Worm (Caenorhabditis elegans): Measurements from ENCODE around the gene ttr-16.

Gene ttr-16

DNA sequence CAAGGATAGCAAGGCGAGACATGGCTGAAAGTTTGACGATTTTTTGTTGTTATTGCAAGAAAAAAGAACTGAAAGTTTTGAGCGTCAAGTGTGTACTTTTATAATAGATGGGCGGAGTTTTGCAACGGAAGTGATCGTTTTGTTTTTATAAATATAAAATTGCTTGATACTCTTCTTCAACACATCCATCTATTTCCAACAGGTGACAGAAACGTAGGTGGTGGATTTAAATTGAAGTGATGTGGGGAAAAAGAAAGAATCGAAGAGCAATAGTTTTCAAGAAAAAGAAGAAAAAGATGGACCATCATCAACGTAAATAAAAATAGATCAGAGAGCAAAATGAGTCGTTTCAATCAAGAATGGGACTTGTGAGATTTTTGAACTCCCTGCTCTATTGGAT is 3.1 kb upstream of the ttr-16 start, which contains the start of gene ttr-17:
Gene ttr-17 (minus strand): TSS at position 24 of the 400 bp plus-strand sequence.
- TF ChIP-seq ZK546.5 (tag; optimal IDR thresholded peaks at IDR 0.05) (no peak), nfya-1 (tag; optimal IDR thresholded peaks at IDR 0.05; ENCODE audit: insufficient read depth) (peak; percentile 4)

DNA sequence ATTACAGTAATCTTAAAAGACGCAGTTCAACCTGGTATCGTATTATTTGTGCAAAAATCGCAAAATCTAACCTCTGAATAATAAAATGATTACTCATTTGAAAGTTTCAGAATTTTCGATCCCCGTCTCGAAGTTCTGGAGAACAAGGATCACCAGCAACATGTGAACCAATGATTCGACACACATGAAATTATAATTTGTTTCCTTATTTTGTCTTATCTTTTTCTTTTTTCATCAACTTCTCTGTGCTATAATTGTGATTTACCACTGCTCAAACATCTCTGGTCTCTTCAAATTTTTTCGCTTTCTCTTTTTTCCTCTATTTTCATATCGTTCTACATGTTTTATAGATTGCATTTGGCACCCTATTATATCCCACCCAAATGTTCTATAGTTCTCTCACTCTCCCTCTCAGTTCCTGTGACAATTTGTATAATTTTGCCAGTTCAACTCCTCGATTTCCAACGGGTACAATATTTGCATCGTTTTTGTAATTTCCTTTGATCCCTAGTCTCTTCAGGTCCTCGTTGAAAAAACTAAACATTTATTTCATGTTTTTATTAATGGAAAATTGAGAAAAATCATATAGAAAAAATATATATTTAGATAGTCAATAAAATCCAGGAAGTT is 838 bp downstream of the ttr-16 start:
- TF ChIP-seq jun-1 (tag; optimal IDR thresholded peaks at IDR 0.05), result no peak
- TF ChIP-seq R02D3.7 (tag; optimal IDR thresholded peaks at IDR 0.05), result no peak
- no peak for TF ChIP-seq nhr-76 (tag; optimal IDR thresholded peaks at IDR 0.05)
- no peak for TF ChIP-seq zag-1 (tag; optimal IDR thresholded peaks at IDR 0.05)
- peak; percentile 32 for TF ChIP-seq nfya-1 (tag; optimal IDR thresholded peaks at IDR 0.05; ENCODE audit: insufficient read depth)
- TF ChIP-seq lsy-12 (tag; optimal IDR thresholded peaks at IDR 0.05), result no peak
- no peak for TF ChIP-seq pqm-1 (tag; optimal IDR thresholded peaks at IDR 0.05)
- no peak for TF ChIP-seq ceh-9 (tag; optimal IDR thresholded peaks at IDR 0.05)
- TF ChIP-seq nhr-11 (tag; optimal IDR thresholded peaks at IDR 0.05), result no peak
- no peak for TF ChIP-seq eor-1 (tag; optimal IDR thresholded peaks at IDR 0.05)
- TF ChIP-seq fkh-2 (tag; optimal IDR thresholded peaks at IDR 0.05), result no peak
- no peak for TF ChIP-seq skn-1 (tag; optimal IDR thresholded peaks at IDR 0.05)
- TF ChIP-seq sea-2 (GFP tag; optimal IDR thresholded peaks at IDR 0.05), result no peak
- no peak for TF ChIP-seq nhr-67 (tag; optimal IDR thresholded peaks at IDR 0.05)
- TF ChIP-seq unc-39 (tag; optimal IDR thresholded peaks at IDR 0.05), result no peak
- TF ChIP-seq lin-39 (tag; optimal IDR thresholded peaks at IDR 0.05), result no peak
- no peak for TF ChIP-seq nhr-28 (tag; optimal IDR thresholded peaks at IDR 0.05)
- peak; percentile 41 for TF ChIP-seq ceh-28 (tag; optimal IDR thresholded peaks at IDR 0.05)
- no peak for TF ChIP-seq snpc-4 (tag; optimal IDR thresholded peaks at IDR 0.05)
- no peak for TF ChIP-seq ama-1 (optimal IDR thresholded peaks at IDR 0.05)
- no peak for TF ChIP-seq elt-1 (tag; optimal IDR thresholded peaks at IDR 0.05)
- peak; percentile 4 for TF ChIP-seq ceh-82 (tag; optimal IDR thresholded peaks at IDR 0.05)
- no peak for TF ChIP-seq fos-1 (tag; optimal IDR thresholded peaks at IDR 0.05)
- TF ChIP-seq fkh-10 (GFP tag; optimal IDR thresholded peaks at IDR 0.05), result no peak
- no peak for TF ChIP-seq ZK546.5 (tag; optimal IDR thresholded peaks at IDR 0.05)
- TF ChIP-seq daf-12 (tag; optimal IDR thresholded peaks at IDR 0.05), result peak; percentile 28
- TF ChIP-seq nhr-23 (tag; optimal IDR thresholded peaks at IDR 0.05), result no peak
- no peak for TF ChIP-seq hmg-11 (tag; optimal IDR thresholded peaks at IDR 0.05)
- TF ChIP-seq nhr-77 (tag; optimal IDR thresholded peaks at IDR 0.05), result no peak
- no peak for TF ChIP-seq unc-62 (GFP tag; optimal IDR thresholded peaks at IDR 0.05)

DNA sequence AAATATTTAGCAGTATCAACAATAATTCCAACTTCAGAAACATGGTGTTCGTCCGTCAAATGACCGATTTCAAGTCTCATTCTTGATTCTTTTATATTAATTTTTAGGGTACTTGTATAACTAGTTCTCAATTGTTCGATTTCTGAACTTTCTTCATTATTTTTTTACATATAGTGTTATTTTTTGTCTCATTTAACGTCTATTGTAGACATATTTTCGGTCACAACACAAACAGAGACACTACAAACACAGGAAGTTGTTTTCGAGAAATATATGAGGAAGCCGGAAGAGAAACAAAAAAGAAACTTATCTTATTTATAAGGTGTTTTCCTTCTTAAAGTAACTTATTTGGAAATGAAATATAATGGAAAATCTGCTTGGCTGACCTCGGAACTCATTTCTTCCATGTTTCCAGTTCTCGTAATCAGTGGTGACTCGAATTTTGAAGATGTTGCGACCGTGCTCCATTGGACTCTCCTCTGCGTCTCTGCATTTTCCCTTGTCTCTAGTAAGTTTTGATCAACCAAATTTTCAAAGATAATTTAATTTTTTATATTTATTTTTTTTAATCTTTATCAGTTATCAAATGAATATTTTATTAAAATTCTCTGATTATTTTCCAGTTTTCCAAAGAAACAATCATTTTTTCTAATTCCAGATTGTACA is 10.2 kb downstream of the ttr-16 start, which contains the start of the genes F36H1.12 and lin-3:
Gene F36H1.12 (minus strand): TSS at position 51 of the 666 bp plus-strand sequence.
Gene lin-3 (plus strand): TSS at position 657 of the 666 bp plus-strand sequence.
- no peak for TF ChIP-seq aly-2 (tag; optimal IDR thresholded peaks at IDR 0.05)

DNA sequence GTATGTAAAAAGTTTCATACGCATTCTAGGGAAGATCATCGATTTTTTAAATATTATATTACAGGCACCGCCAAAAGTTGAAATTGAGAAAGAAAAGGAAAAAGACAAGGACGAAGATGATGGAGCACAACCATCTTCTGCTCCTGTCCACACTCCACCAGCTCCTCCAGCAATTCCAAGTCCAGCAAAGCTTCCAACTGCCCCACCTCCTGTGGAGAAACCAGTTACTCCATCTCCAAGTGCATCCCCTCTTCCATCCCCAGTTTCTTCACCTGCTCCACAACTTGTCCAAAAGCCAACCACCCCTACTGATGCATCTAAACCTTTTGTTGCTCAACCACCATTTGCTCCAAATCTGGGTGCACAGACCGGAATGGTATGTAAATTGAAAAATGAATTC is 12.0 kb downstream of the ttr-16 start:
- TF ChIP-seq elt-2 (tag; optimal IDR thresholded peaks at IDR 0.05) (no peak), R02D3.7 (tag; optimal IDR thresholded peaks at IDR 0.05) (no peak), aly-2 (tag; optimal IDR thresholded peaks at IDR 0.05) (no peak), ZK546.5 (tag; optimal IDR thresholded peaks at IDR 0.05) (no peak), jun-1 (tag; optimal IDR thresholded peaks at IDR 0.05) (no peak), nhr-25 (tag; optimal IDR thresholded peaks at IDR 0.05) (no peak)

DNA sequence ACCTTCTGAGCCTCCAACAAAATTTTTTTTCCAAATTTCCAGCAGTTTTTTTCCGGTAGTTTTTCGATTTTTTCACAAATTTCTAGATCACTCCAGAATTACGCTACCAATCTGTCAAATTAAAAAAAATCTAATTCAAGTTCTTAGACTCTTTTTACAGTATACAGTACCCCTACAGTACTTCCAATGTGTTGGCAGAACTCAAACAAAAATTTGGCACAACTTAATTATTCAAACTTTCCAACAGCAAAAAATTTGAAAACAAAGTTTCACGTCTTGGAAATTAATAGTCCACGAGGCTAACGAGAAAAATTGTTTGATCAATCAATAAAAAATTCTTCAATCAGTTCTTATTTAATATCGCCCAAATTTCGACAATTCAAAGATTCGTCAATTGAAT is 14.1 kb downstream of the ttr-16 start, which contains the start of gene F36H1.3:
Gene F36H1.3 (plus strand): TSS at position 323 of the 400 bp plus-strand sequence.
- TF ChIP-seq egl-27 (tag; optimal IDR thresholded peaks at IDR 0.05), result no peak
- TF ChIP-seq ceh-9 (tag; optimal IDR thresholded peaks at IDR 0.05), result no peak
